Fruit fly (Drosophila melanogaster) whole organism, prepupa: ENCODE data around the gene CG7084.

Source experiments
- Blimp-1 ChIP-seq: fragments of 200-800 bp; sonication (Bioruptor generic); optimal IDR thresholded peaks from 3 replicates; lab custom pipeline; 2017; ENCODE audit warnings: missing biosample characterization, missing genetic modification characterization, mild to moderate bottlenecking, moderate library complexity, missing genetic modification reagents
- CG10669 ChIP-seq: fragments of 200-800 bp; sonication (Bioruptor generic); optimal IDR thresholded peaks from 3 replicates; lab custom pipeline; 2018; ENCODE audit warnings: missing biosample characterization, mild to moderate bottlenecking, missing genetic modification characterization, moderate library complexity
- CG11762 ChIP-seq: fragments of 200-800 bp; sonication (Bioruptor generic); optimal IDR thresholded peaks from 3 replicates; lab custom pipeline; 2016; ENCODE audit warnings: missing biosample characterization, missing genetic modification characterization; ENCODE audit not compliant: insufficient read depth
- CG1621 ChIP-seq: fragments of 200-800 bp; sonication (Bioruptor generic); optimal IDR thresholded peaks from 3 replicates; lab custom pipeline; 2018; ENCODE audit warnings: missing biosample characterization, mild to moderate bottlenecking, missing genetic modification characterization
- CG4318 ChIP-seq: fragments of 200-800 bp; sonication (Bioruptor generic); optimal IDR thresholded peaks from 3 replicates; lab custom pipeline; 2017; ENCODE audit warnings: missing biosample characterization, mild to moderate bottlenecking, missing genetic modification characterization
- CG6854 ChIP-seq: fragments of 200-800 bp; sonication (Bioruptor generic); optimal IDR thresholded peaks from 2 replicates; lab custom pipeline; 2017; ENCODE audit warnings: missing biosample characterization, mild to moderate bottlenecking, missing genetic modification characterization
- CG8319 ChIP-seq: fragments of 200-800 bp; sonication (Bioruptor generic); optimal IDR thresholded peaks from 3 replicates; lab custom pipeline; 2016; ENCODE audit warnings: missing biosample characterization, missing genetic modification characterization
- CG9139 ChIP-seq: fragments of 200-800 bp; sonication (Bioruptor generic); optimal IDR thresholded peaks from 3 replicates; lab custom pipeline; 2017; ENCODE audit warnings: missing biosample characterization, mild to moderate bottlenecking, missing genetic modification characterization
- Eip75B ChIP-seq: fragments of 200-800 bp; sonication (Bioruptor generic); optimal IDR thresholded peaks from 3 replicates; lab custom pipeline; 2016; ENCODE audit warnings: missing biosample characterization, missing genetic modification characterization
- Eip93F ChIP-seq: fragments of 200-800 bp; sonication (Bioruptor generic); optimal IDR thresholded peaks from 2 replicates; lab custom pipeline; 2016; ENCODE audit warnings: missing biosample characterization, mild to moderate bottlenecking, missing genetic modification characterization
- Hr39 ChIP-seq: fragments of 200-800 bp; sonication (Bioruptor generic); optimal IDR thresholded peaks from 2 replicates; lab custom pipeline; 2016; ENCODE audit warnings: missing biosample characterization, missing genetic modification characterization
- Smox ChIP-seq: fragments of 200-800 bp; sonication (Bioruptor generic); optimal IDR thresholded peaks from 3 replicates; lab custom pipeline; 2016; ENCODE audit warnings: missing biosample characterization, missing genetic modification characterization
- Sox102F ChIP-seq: fragments of 200-800 bp; sonication (Bioruptor generic); optimal IDR thresholded peaks from 2 replicates; lab custom pipeline; 2016; ENCODE audit warnings: missing biosample characterization, mild to moderate bottlenecking, missing genetic modification characterization
- Sox15 ChIP-seq: fragments of 200-800 bp; sonication (Bioruptor generic); optimal IDR thresholded peaks from 3 replicates; lab custom pipeline; 2016; ENCODE audit warnings: missing biosample characterization, missing genetic modification characterization
- achi ChIP-seq: fragments of 200-800 bp; sonication (Bioruptor generic); optimal IDR thresholded peaks from 3 replicates; lab custom pipeline; 2016; ENCODE audit warnings: missing biosample characterization, missing genetic modification characterization
- acj6 ChIP-seq: fragments of 200-800 bp; sonication (Bioruptor generic); optimal IDR thresholded peaks from 3 replicates; lab custom pipeline; 2016; ENCODE audit warnings: missing biosample characterization, missing genetic modification characterization
- cyc ChIP-seq: fragments of 200-800 bp; sonication (Bioruptor generic); optimal IDR thresholded peaks from 3 replicates; lab custom pipeline; 2016; ENCODE audit warnings: missing biosample characterization, missing genetic modification characterization
- dsx ChIP-seq: fragments of 200-800 bp; optimal IDR thresholded peaks from 3 replicates; lab custom pipeline; 2019; ENCODE audit warnings: missing biosample characterization, mild to moderate bottlenecking, missing genetic modification characterization, moderate library complexity; ENCODE audit not compliant: poor library complexity, severe bottlenecking
- eg ChIP-seq: fragments of 200-800 bp; sonication (Bioruptor generic); IDR thresholded peaks from 3 replicates; pipeline ENCODE4 v1.3.6; 2022; ENCODE audit warnings: missing biosample characterization, missing genetic modification characterization
- fd59A ChIP-seq: fragments of 200-800 bp; sonication (Bioruptor generic); optimal IDR thresholded peaks from 2 replicates; lab custom pipeline; 2017; ENCODE audit warnings: missing biosample characterization, mild to moderate bottlenecking, missing genetic modification characterization, missing genetic modification reagents
- fd85E ChIP-seq: fragments of 200-800 bp; sonication (Bioruptor generic); optimal IDR thresholded peaks from 3 replicates; lab custom pipeline; 2016; ENCODE audit warnings: missing biosample characterization, missing genetic modification characterization
- net ChIP-seq: fragments of 200-800 bp; sonication (Bioruptor generic); optimal IDR thresholded peaks from 3 replicates; lab custom pipeline; 2016; ENCODE audit warnings: missing biosample characterization, missing genetic modification characterization
- pdm3 ChIP-seq: fragments of 200-800 bp; sonication (Bioruptor generic); optimal IDR thresholded peaks from 3 replicates; lab custom pipeline; 2016; ENCODE audit warnings: missing biosample characterization, missing genetic modification characterization

The CG7084 gene

dm6 chr3R:22342708-22343107 lies 44.1 kb downstream of the CG7084 start:
- no peak for TF ChIP-seq Eip75B
- TF ChIP-seq Blimp-1 (GFP tag; lab: Kevin White, UChicago) = no peak
- no peak for TF ChIP-seq Hr39 (GFP tag; lab: Kevin White, UChicago)
- TF ChIP-seq achi (GFP tag; lab: Kevin White, UChicago) = no peak
- TF ChIP-seq CG1621 (tag; lab: Kevin White, UChicago) = no peak
- no peak for TF ChIP-seq CG11762
- TF ChIP-seq Eip93F (GFP tag; lab: Kevin White, UChicago) = no peak
- no peak for TF ChIP-seq CG4318
- no peak for TF ChIP-seq CG8319 (GFP tag; lab: Kevin White, UChicago)
- TF ChIP-seq eg (GFP tag; lab: Robert Waterston, UW) = no peak
- TF ChIP-seq acj6 (GFP tag; lab: Kevin White, UChicago) = no peak
- TF ChIP-seq cyc = no peak
- no peak for TF ChIP-seq CG9139
- TF ChIP-seq CG10669 (GFP tag; lab: Kevin White, UChicago) = no peak
- no peak for TF ChIP-seq CG6854
- TF ChIP-seq Smox (GFP tag; lab: Kevin White, UChicago) = no peak
- TF ChIP-seq dsx (GFP tag; lab: Kevin White, UChicago) = no peak
- TF ChIP-seq fd59A = no peak
- TF ChIP-seq Sox15 (GFP tag; lab: Kevin White, UChicago) = no peak

dm6 chr3R:22351396-22351795 lies 52.8 kb downstream of the CG7084 start, which contains the start of gene rdhB:
Gene rdhB, plus strand, starts transcription at chr3R:22351696.
- TF ChIP-seq Sox102F (GFP tag; lab: Kevin White, UChicago) (no peak), pdm3 (GFP tag; lab: Kevin White, UChicago) (no peak), net (GFP tag; lab: Kevin White, UChicago) (no peak), fd85E (GFP tag; lab: Kevin White, UChicago) (no peak), CG8319 (GFP tag; lab: Kevin White, UChicago) (no peak)
